Worm (Caenorhabditis elegans) whole organism, L2 larva: Measurements from ENCODE around the gene Y57A10A.29.

Experiments
- C34F6.9 ChIP-seq: fragments of 150-350 bp; optimal IDR thresholded peaks from 2 replicates; lab custom pipeline; 2014; ENCODE audit warnings: missing biosample characterization, missing genetic modification characterization
- Y55F3AM.14 ChIP-seq: fragments of 200-800 bp; sonication (Bioruptor generic); optimal IDR thresholded peaks from 2 replicates; lab custom pipeline; 2018; ENCODE audit warnings: mild to moderate bottlenecking, missing genetic modification characterization, missing compliant biosample characterization
- ama-1 ChIP-seq: fragments of 150-350 bp; optimal IDR thresholded peaks from 2 replicates; lab custom pipeline; 2018; ENCODE audit warnings: inconsistent platforms
- ceh-16 ChIP-seq: fragments of 150-350 bp; optimal IDR thresholded peaks from 2 replicates; lab custom pipeline; 2014; ENCODE audit warnings: missing biosample characterization, missing genetic modification characterization
- ceh-82 ChIP-seq: fragments of 150-350 bp; optimal IDR thresholded peaks from 2 replicates; lab custom pipeline; 2014; ENCODE audit warnings: missing biosample characterization, missing genetic modification characterization
- crh-2 ChIP-seq: sonication (generic microtip); optimal IDR thresholded peaks from 2 replicates; lab custom pipeline; 2017; ENCODE audit warnings: missing biosample characterization, missing genetic modification characterization
- egl-27 ChIP-seq: sonication (generic microtip); optimal IDR thresholded peaks from 3 replicates; lab custom pipeline; 2017; ENCODE audit warnings: missing biosample characterization, missing genetic modification reagents, missing genetic modification characterization
- elt-3 ChIP-seq: sonication (generic microtip); optimal IDR thresholded peaks from 2 replicates; lab custom pipeline; 2017; ENCODE audit warnings: missing biosample characterization, missing genetic modification characterization
- fos-1 ChIP-seq: fragments of 150-350 bp; optimal IDR thresholded peaks from 2 replicates; lab custom pipeline; 2014; ENCODE audit warnings: missing biosample characterization, missing genetic modification characterization
- gmeb-1 ChIP-seq: fragments of 150-350 bp; optimal IDR thresholded peaks from 2 replicates; lab custom pipeline; 2014; ENCODE audit warnings: missing biosample characterization, missing genetic modification characterization
- lin-13 ChIP-seq: fragments of 150-350 bp; optimal IDR thresholded peaks from 2 replicates; lab custom pipeline; 2014; ENCODE audit warnings: missing biosample characterization, missing genetic modification reagents, missing genetic modification characterization
- lin-39 ChIP-seq: fragments of 150-350 bp; optimal IDR thresholded peaks from 2 replicates; lab custom pipeline; 2014; ENCODE audit warnings: missing biosample characterization, missing genetic modification reagents, missing genetic modification characterization
- lsy-2 ChIP-seq, 2 experiments: fragments of 150-350 bp in 1 of 2; sonication (generic microtip) in 1 of 2; optimal IDR thresholded peaks; 2 replicates each; lab custom pipeline; 2014 to 2017; ENCODE audit warnings: missing biosample characterization in 2 of 2, missing genetic modification characterization in 2 of 2
- nhr-129 ChIP-seq: fragments of 150-350 bp; optimal IDR thresholded peaks from 2 replicates; lab custom pipeline; 2014; ENCODE audit warnings: missing biosample characterization, missing genetic modification characterization
- nhr-21 ChIP-seq: fragments of 150-350 bp; optimal IDR thresholded peaks from 2 replicates; lab custom pipeline; 2014; ENCODE audit warnings: missing biosample characterization, missing genetic modification characterization
- nhr-23 ChIP-seq: fragments of 150-350 bp; optimal IDR thresholded peaks from 2 replicates; lab custom pipeline; 2014; ENCODE audit warnings: missing biosample characterization, missing genetic modification reagents, missing genetic modification characterization
- nhr-25 ChIP-seq: fragments of 150-350 bp; sonication (generic microtip); optimal IDR thresholded peaks from 3 replicates; lab custom pipeline; 2014; ENCODE audit warnings: missing biosample characterization, missing genetic modification characterization
- peb-1 ChIP-seq: fragments of 150-350 bp; optimal IDR thresholded peaks from 2 replicates; lab custom pipeline; 2014; ENCODE audit warnings: missing biosample characterization, missing genetic modification characterization
- sma-3 ChIP-seq: sonication (generic microtip); optimal IDR thresholded peaks from 2 replicates; lab custom pipeline; 2016; ENCODE audit warnings: missing genetic modification reagents, missing genetic modification characterization, missing compliant biosample characterization
- sma-9 ChIP-seq, 2 experiments: fragments of 150-350 bp in 1 of 2; sonication (generic microtip) in 1 of 2; optimal IDR thresholded peaks; 2 replicates each; lab custom pipeline; 2014 to 2016; ENCODE audit warnings: missing genetic modification characterization in 2 of 2, mild to moderate bottlenecking in 1 of 2, missing biosample characterization in 1 of 2, missing compliant biosample characterization in 1 of 2, missing genetic modification reagents in 1 of 2, moderate library complexity in 1 of 2
- snpc-4 ChIP-seq: fragments of 150-350 bp; optimal IDR thresholded peaks from 2 replicates; lab custom pipeline; 2014; ENCODE audit warnings: missing biosample characterization, missing genetic modification characterization
- unc-39 ChIP-seq: fragments of 150-350 bp; optimal IDR thresholded peaks from 2 replicates; lab custom pipeline; 2014; ENCODE audit warnings: missing biosample characterization, missing genetic modification characterization
- unc-55 ChIP-seq: fragments of 150-350 bp; sonication (generic microtip); optimal IDR thresholded peaks from 3 replicates; lab custom pipeline; 2014; ENCODE audit warnings: missing biosample characterization, missing genetic modification reagents, missing genetic modification characterization
- ztf-1 ChIP-seq: fragments of 200-800 bp; sonication (Bioruptor generic); conservative IDR thresholded peaks from 2 replicates; pipeline ENCODE4 v1.3.6; 2022; ENCODE audit warnings: missing genetic modification characterization, missing compliant biosample characterization
- ztf-11 ChIP-seq: sonication (generic microtip); optimal IDR thresholded peaks from 2 replicates; lab custom pipeline; 2017; ENCODE audit warnings: missing biosample characterization, missing genetic modification characterization
- ztf-4 ChIP-seq: fragments of 150-350 bp; optimal IDR thresholded peaks from 2 replicates; lab custom pipeline; 2014; ENCODE audit warnings: missing biosample characterization, missing genetic modification characterization

The Y57A10A.29 gene

ce11 chrII:12263971-12264554 is 15.3 kb upstream of the Y57A10A.29 start, which contains the start of gene faxc-1:
TSS of gene faxc-1 (plus strand) at chrII:12264192.
- TF ChIP-seq gmeb-1 = peak; percentile 5
- no peak for TF ChIP-seq Y55F3AM.14
- TF ChIP-seq nhr-25 (tag; lab: Kevin White, UChicago) = peak; percentile 25
- TF ChIP-seq ama-1 (lab: Kevin White, UChicago) = no peak
- TF ChIP-seq sma-9 (GFP tag; optimal IDR thresholded peaks at IDR 0.05; lab: Kevin White, UChicago) = peak; percentile 47
- no peak for TF ChIP-seq sma-9 (tag; optimal IDR thresholded peaks at IDR 0.05; lab: Kevin White, UChicago)
- TF ChIP-seq nhr-21 (tag; lab: Kevin White, UChicago) = no peak
- TF ChIP-seq egl-27 (tag; lab: Kevin White, UChicago) = no peak

ce11 chrII:12264847-12265246 is 14.5 kb upstream of the Y57A10A.29 start:
- TF ChIP-seq ztf-4 (no peak), peb-1 (tag; lab: Kevin White, UChicago) (no peak)

- TF ChIP-seq fos-1 (no peak), egl-27 (tag; lab: Kevin White, UChicago) (no peak), unc-55 (no peak), ztf-11 (no peak), elt-3 (tag; lab: Kevin White, UChicago) (no peak), sma-9 (GFP tag; optimal IDR thresholded peaks at IDR 0.05; lab: Kevin White, UChicago) (no peak), sma-9 (tag; optimal IDR thresholded peaks at IDR 0.05; lab: Kevin White, UChicago) (no peak)
Observed at ce11 chrII:12266145-12266544, 13.2 kb upstream of the Y57A10A.29 start, which contains the start of gene tric-1B.1. TSS of gene tric-1B.1 (minus strand) at chrII:12266245.

- TF ChIP-seq crh-2 (tag; lab: Kevin White, UChicago) = no peak
- TF ChIP-seq fos-1 = peak; percentile 37
- TF ChIP-seq, all 48 proteins: peak for 1
Observed at ce11 chrII:12266797-12267196, 12.6 kb upstream of the Y57A10A.29 start.

- TF ChIP-seq lin-13 (GFP tag; lab: Kevin White, UChicago) = no peak
- peak; percentile 6 for TF ChIP-seq C34F6.9 (tag; lab: Kevin White, UChicago)
- peak in 1 of 2 experiments; percentile 45 for TF ChIP-seq lsy-2 (tag; optimal IDR thresholded peaks at IDR 0.05; lab: Kevin White, UChicago)
- peak; percentile 5 for TF ChIP-seq nhr-129 (tag; lab: Kevin White, UChicago)
Observed at ce11 chrII:12268857-12269256, 10.5 kb upstream of the Y57A10A.29 start.

ce11 chrII:12274944-12275343 is 4.4 kb upstream of the Y57A10A.29 start, which contains the start of gene Y57A10A.27:
TSS of gene Y57A10A.27 (minus strand) at chrII:12275044.
- TF ChIP-seq unc-39 (no peak), ama-1 (lab: Kevin White, UChicago) (no peak), ceh-16 (tag; lab: Kevin White, UChicago) (no peak), ztf-4 (no peak), lin-39 (no peak), snpc-4 (tag; lab: Kevin White, UChicago) (no peak), fos-1 (no peak), ztf-1 (no peak)
- TF ChIP-seq, all 48 proteins: peak for 0

ce11 chrII:12278602-12279001 is 759 bp upstream of the Y57A10A.29 start:
- no peak for TF ChIP-seq C34F6.9 (tag; lab: Kevin White, UChicago)
- no peak for TF ChIP-seq ceh-82 (tag; lab: Kevin White, UChicago)
- no peak for TF ChIP-seq sma-3 (GFP tag; lab: Kevin White, UChicago)

ce11 chrII:12280360-12280759 is 999 bp downstream of the Y57A10A.29 start, which contains the start of gene ife-5:
TSS of gene ife-5 (plus strand) at chrII:12280660.
- TF ChIP-seq lin-13 (GFP tag; lab: Kevin White, UChicago) = no peak
- TF ChIP-seq crh-2 (tag; lab: Kevin White, UChicago) = no peak
- no peak for TF ChIP-seq ceh-16 (tag; lab: Kevin White, UChicago)
- TF ChIP-seq nhr-129 (tag; lab: Kevin White, UChicago) = no peak
- TF ChIP-seq nhr-23 (tag; lab: Kevin White, UChicago) = no peak
- TF ChIP-seq sma-9 (GFP tag; optimal IDR thresholded peaks at IDR 0.05; lab: Kevin White, UChicago) = no peak
- no peak for TF ChIP-seq sma-9 (tag; optimal IDR thresholded peaks at IDR 0.05; lab: Kevin White, UChicago)
- TF ChIP-seq, all 48 proteins: peak for 0
